Worm (Caenorhabditis elegans): ENCODE results near the gene gmap-1.
A peak's percentile ranks its signal among the peaks of the same experiment; 100 is the strongest.

Gene gmap-1

DNA sequence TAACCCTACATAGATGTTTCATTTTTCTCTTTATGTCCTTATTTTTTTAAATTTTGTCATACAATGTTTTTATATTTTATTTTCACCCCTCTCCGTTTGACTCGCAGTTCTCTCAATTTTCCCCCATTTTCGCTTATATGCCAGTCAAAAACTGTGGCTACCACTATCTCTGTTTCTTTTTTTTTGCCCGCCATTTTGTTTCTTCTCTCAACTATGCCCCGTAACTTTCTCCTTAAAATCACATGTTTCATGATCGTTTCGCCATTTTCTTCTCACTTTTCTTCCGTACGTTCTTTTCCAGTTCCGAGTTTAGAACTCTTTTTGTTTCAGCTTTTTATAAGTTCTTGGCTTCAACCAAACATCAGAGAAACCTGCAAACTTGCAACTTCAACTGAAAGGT lies 27.3 kb downstream of the gmap-1 start, which contains the start of gene pqn-18:
pqn-18 (plus strand) TSS at position 331 of the 400 bp plus-strand sequence.
- TF ChIP-seq flt-1 (GFP tag; IDR thresholded peaks at IDR 0.05) (no peak), tbx-11 (GFP tag; IDR thresholded peaks at IDR 0.05) (no peak), tra-4 (tag; optimal IDR thresholded peaks at IDR 0.05) (no peak), sea-1 (GFP tag; conservative IDR thresholded peaks at IDR 0.05) (no peak), F13C5.2 (tag; optimal IDR thresholded peaks at IDR 0.05) (no peak), hmbx-1 (tag; optimal IDR thresholded peaks at IDR 0.05) (no peak), hnd-1 (tag; optimal IDR thresholded peaks at IDR 0.05) (no peak), scrt-1 (GFP tag; IDR thresholded peaks at IDR 0.05) (no peak), aly-1 (tag; optimal IDR thresholded peaks at IDR 0.05) (no peak), ceh-36 (tag; optimal IDR thresholded peaks at IDR 0.05) (no peak), tbx-37 (GFP tag; conservative IDR thresholded peaks at IDR 0.05) (no peak), ceh-13 (GFP tag; optimal IDR thresholded peaks at IDR 0.05) (no peak), ets-7 (tag; optimal IDR thresholded peaks at IDR 0.05) (no peak), ama-1 (optimal IDR thresholded peaks at IDR 0.05) (no peak), B0310.2 (tag; optimal IDR thresholded peaks at IDR 0.05) (no peak)

DNA sequence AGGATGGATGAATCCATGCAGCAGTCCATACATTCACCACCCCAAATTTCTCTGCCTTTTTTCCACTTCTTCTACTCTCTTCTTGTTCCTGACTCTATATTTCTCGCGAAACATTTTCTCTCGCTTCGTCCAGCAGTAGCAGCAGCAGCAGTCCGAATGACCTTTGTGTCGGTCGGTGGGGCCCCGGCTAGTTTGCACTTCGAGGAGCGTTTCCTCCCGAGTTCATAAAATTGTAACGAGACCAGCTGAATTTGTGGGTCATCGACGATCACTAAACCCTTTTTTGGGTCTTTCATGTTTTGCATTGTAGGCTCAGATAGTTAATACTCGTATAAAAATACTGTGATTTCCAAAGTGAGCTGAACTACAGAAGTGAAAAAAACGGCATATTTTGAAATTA lies 31.0 kb downstream of the gmap-1 start:
- TF ChIP-seq F13C5.2 (tag; optimal IDR thresholded peaks at IDR 0.05) (peak; percentile 1), tbx-37 (GFP tag; conservative IDR thresholded peaks at IDR 0.05) (no peak), sea-1 (GFP tag; conservative IDR thresholded peaks at IDR 0.05) (no peak)

- TF ChIP-seq flt-1 (GFP tag; IDR thresholded peaks at IDR 0.05) (no peak), pes-1 (GFP tag; IDR thresholded peaks at IDR 0.05) (no peak), tbx-37 (GFP tag; conservative IDR thresholded peaks at IDR 0.05) (no peak), hmbx-1 (tag; optimal IDR thresholded peaks at IDR 0.05) (no peak), hnd-1 (tag; optimal IDR thresholded peaks at IDR 0.05) (no peak), hmg-4 (GFP tag; optimal IDR thresholded peaks at IDR 0.05) (peak; percentile 44), tbx-11 (GFP tag; IDR thresholded peaks at IDR 0.05) (no peak), ceh-13 (GFP tag; optimal IDR thresholded peaks at IDR 0.05) (no peak)
Observed at ce11 chrX:12902057-12902652, 32.6 kb downstream of the gmap-1 start.

DNA sequence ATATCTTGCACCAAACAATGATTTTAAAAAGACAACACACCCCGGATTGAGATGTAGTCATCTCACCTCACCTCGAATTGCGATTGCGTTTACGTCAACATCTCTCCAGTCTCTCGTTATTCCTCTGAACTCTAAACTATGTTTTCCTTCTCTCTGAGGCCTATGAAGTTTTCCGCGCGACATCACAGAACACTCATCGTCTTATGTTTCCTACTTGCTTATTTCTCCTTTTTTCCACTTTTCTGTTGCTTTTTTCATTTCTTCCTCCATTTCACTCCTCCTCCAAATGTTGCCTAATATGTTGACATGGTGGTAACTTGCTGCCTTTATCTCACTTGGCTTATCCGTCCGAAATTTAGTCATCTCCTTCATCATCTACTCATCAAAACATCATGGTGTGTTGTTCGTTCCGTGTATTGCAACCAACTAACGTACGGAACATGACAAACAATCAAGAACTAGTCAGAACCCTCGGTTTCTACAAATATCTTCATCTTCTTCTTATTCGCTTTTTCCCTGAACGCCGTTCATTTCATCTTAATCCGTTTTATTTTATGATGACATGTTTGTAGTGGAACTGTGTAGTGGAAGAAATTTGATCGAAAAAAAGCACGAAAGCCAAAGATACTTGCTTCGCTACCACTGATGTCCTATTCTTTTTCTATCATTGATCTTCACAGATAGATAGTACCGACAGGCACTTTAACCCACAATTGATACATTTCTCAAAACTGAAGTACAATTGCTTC lies 35.5 kb downstream of the gmap-1 start:
- TF ChIP-seq flt-1 (GFP tag; IDR thresholded peaks at IDR 0.05) (no peak), tbx-11 (GFP tag; IDR thresholded peaks at IDR 0.05) (no peak)

DNA sequence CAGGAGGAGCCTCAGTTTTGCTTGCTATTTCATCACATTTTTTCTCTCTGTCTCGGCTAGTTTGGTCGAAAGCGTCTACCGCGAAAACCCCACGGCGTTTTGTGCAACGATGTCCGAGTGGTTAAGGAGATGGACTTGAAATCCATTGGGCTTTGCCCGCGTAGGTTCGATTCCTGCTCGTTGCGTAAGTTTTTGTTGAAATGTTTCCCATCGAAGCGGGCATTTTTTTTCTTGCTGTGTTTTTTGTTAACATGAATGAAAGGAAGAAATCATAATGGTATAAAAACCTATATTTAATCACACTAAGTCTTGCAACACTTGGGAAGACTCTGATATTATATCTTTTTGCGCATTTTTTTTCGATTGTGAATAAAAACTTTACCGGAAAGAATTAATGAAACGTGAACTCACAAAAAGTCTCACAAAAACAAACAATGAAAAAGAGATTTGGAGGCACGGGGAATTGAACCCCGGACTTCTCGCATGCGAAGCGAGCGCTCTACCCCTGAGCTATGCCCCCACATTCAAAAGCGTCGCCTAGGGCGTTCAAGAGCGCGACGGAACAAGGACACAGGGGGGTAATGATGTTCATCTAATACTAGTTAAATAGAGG lies 44.8 kb downstream of the gmap-1 start:
- peak; percentile 84 for TF ChIP-seq tbx-37 (GFP tag; conservative IDR thresholded peaks at IDR 0.05)
- TF ChIP-seq ceh-36 (tag; optimal IDR thresholded peaks at IDR 0.05): peak; percentile 90
- peak; percentile 82 for TF ChIP-seq sea-1 (GFP tag; conservative IDR thresholded peaks at IDR 0.05)
- TF ChIP-seq hnd-1 (tag; optimal IDR thresholded peaks at IDR 0.05): peak; percentile 77
- peak; percentile 76 for TF ChIP-seq hmbx-1 (tag; optimal IDR thresholded peaks at IDR 0.05)
- TF ChIP-seq tbx-11 (GFP tag; IDR thresholded peaks at IDR 0.05): peak; percentile 80
- no peak for TF ChIP-seq ama-1 (optimal IDR thresholded peaks at IDR 0.05)
- TF ChIP-seq B0310.2 (tag; optimal IDR thresholded peaks at IDR 0.05): peak; percentile 67
- peak; percentile 89 for TF ChIP-seq F13C5.2 (tag; optimal IDR thresholded peaks at IDR 0.05)
- peak; percentile 70 for TF ChIP-seq ceh-13 (GFP tag; optimal IDR thresholded peaks at IDR 0.05)
- TF ChIP-seq scrt-1 (GFP tag; IDR thresholded peaks at IDR 0.05): peak; percentile 91
- peak; percentile 83 for TF ChIP-seq aly-1 (tag; optimal IDR thresholded peaks at IDR 0.05)
- TF ChIP-seq pes-1 (GFP tag; IDR thresholded peaks at IDR 0.05): peak; percentile 88
- TF ChIP-seq flt-1 (GFP tag; IDR thresholded peaks at IDR 0.05): peak; percentile 90
- TF ChIP-seq ets-7 (tag; optimal IDR thresholded peaks at IDR 0.05): peak; percentile 66
- no peak for TF ChIP-seq hmg-4 (GFP tag; optimal IDR thresholded peaks at IDR 0.05)
- TF ChIP-seq tra-4 (tag; optimal IDR thresholded peaks at IDR 0.05): peak; percentile 79

- no peak for TF ChIP-seq scrt-1 (GFP tag; IDR thresholded peaks at IDR 0.05)
Observed at ce11 chrX:12884873-12885272, 49.9 kb downstream of the gmap-1 start, which contains the start of gene gpc-1. Gene gpc-1 (minus strand): TSS chrX:12884989.
